Worm (Caenorhabditis elegans) whole organism, L4 larva: ENCODE measurements around the gene klc-2.

Experiments
- ZK546.5 ChIP-seq, 2 experiments: sonication (generic microtip); optimal IDR thresholded peaks; 2 replicates each; lab custom pipeline; 2017; ENCODE audit warnings: missing biosample characterization in 2 of 2, missing genetic modification characterization in 2 of 2
- nhr-77 ChIP-seq: fragments of 150-350 bp; optimal IDR thresholded peaks from 2 replicates; lab custom pipeline; 2014; ENCODE audit warnings: missing biosample characterization, missing genetic modification characterization
- saeg-2 ChIP-seq: fragments of 200-800 bp; sonication (Bioruptor generic); IDR thresholded peaks from 2 replicates; pipeline ENCODE4 v1.3.6; 2022; ENCODE audit warnings: missing genetic modification reagents, missing genetic modification characterization, missing compliant biosample characterization
- snpc-4 ChIP-seq: fragments of 150-350 bp; optimal IDR thresholded peaks from 2 replicates; lab custom pipeline; 2014; ENCODE audit warnings: missing biosample characterization, missing genetic modification characterization

- TF ChIP-seq nhr-77 (no peak), saeg-2 (GFP tag; lab: Robert Waterston, UW) (no peak), snpc-4 (tag; lab: Kevin White, UChicago) (no peak), ZK546.5 (tag; optimal IDR thresholded peaks at IDR 0.05; lab: Kevin White, UChicago) (no peak)
These were observed 40.2 kb upstream of the klc-2 start, which contains the start of gene M03E7.1 for ce11 chrV:5621390-5621789.
